Worm (Caenorhabditis elegans): Measurements from ENCODE around the gene fbxa-39.

The fbxa-39 gene

ce11 chrIII:2314678-2315077 lies 41.8 kb downstream of the fbxa-39 start:
- TF ChIP-seq sea-2 (GFP tag; optimal IDR thresholded peaks at IDR 0.05): no peak
- TF ChIP-seq nfya-1 (tag; optimal IDR thresholded peaks at IDR 0.05; ENCODE audit: insufficient read depth): no peak
- no peak for TF ChIP-seq ceh-16 (tag; optimal IDR thresholded peaks at IDR 0.05)
- TF ChIP-seq ztf-11 (tag; optimal IDR thresholded peaks at IDR 0.05): no peak
- TF ChIP-seq ama-1 (optimal IDR thresholded peaks at IDR 0.05): no peak
- TF ChIP-seq skn-1 (tag; optimal IDR thresholded peaks at IDR 0.05): no peak
- TF ChIP-seq pha-4 (tag; optimal IDR thresholded peaks at IDR 0.05): no peak
- TF ChIP-seq snpc-4 (tag; optimal IDR thresholded peaks at IDR 0.05): no peak
- no peak for TF ChIP-seq zag-1 (tag; optimal IDR thresholded peaks at IDR 0.05)
- no peak for TF ChIP-seq eor-1 (tag; optimal IDR thresholded peaks at IDR 0.05)

DNA sequence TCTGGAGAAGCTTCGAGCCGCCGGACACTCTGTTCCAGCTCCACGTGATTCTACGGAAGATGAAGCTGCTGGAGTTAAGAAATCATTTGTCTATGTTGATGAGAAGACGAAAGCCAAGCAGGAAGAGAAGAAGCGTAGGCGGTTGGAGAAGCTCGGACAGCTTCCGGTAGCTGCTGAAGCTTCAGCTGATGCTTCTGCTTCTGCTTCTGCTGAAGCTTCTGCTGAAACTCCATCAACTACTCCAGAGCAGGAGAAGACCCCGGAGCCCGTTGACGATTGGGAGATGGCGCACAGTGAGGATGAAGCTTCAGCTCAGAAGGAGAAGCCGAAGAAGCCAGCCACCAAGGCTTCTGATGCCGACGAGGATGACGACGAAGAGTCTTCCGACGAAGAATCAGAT lies 43.6 kb downstream of the fbxa-39 start:
- TF ChIP-seq nhr-67 (tag; optimal IDR thresholded peaks at IDR 0.05) (no peak), pha-4 (tag; optimal IDR thresholded peaks at IDR 0.05) (no peak), sea-2 (GFP tag; optimal IDR thresholded peaks at IDR 0.05) (no peak), nhr-43 (tag; optimal IDR thresholded peaks at IDR 0.05; ENCODE audit: poor library complexity, severe bottlenecking) (no peak), daf-12 (tag; optimal IDR thresholded peaks at IDR 0.05) (no peak), tbx-2 (tag; optimal IDR thresholded peaks at IDR 0.05) (no peak), R02D3.7 (tag; optimal IDR thresholded peaks at IDR 0.05) (no peak), unc-39 (tag; optimal IDR thresholded peaks at IDR 0.05) (no peak), fos-1 (tag; optimal IDR thresholded peaks at IDR 0.05) (no peak), elt-3 (tag; optimal IDR thresholded peaks at IDR 0.05) (no peak), nfya-1 (tag; optimal IDR thresholded peaks at IDR 0.05; ENCODE audit: insufficient read depth) (no peak), ceh-82 (tag; optimal IDR thresholded peaks at IDR 0.05) (no peak), mml-1 (tag; optimal IDR thresholded peaks at IDR 0.05) (no peak), nhr-76 (tag; optimal IDR thresholded peaks at IDR 0.05) (no peak), skn-1 (tag; optimal IDR thresholded peaks at IDR 0.05) (no peak), nhr-11 (tag; optimal IDR thresholded peaks at IDR 0.05) (no peak), hmg-11 (tag; optimal IDR thresholded peaks at IDR 0.05) (no peak)

- TF ChIP-seq nhr-28 (tag; optimal IDR thresholded peaks at IDR 0.05): no peak
- TF ChIP-seq nfya-1 (tag; optimal IDR thresholded peaks at IDR 0.05; ENCODE audit: insufficient read depth): peak; percentile 89
- no peak for TF ChIP-seq zag-1 (tag; optimal IDR thresholded peaks at IDR 0.05)
These were observed 51.9 kb downstream of the fbxa-39 start for ce11 chrIII:2324703-2325102.
